Fruit fly (Drosophila melanogaster) whole organism, wandering third instar larva: ENCODE results near the gene rdgB.

Experiments
- Abd-B ChIP-seq: fragments of >200 bp; optimal IDR thresholded peaks from 2 replicates; lab custom pipeline; 2017; ENCODE audit warnings: missing biosample characterization, missing genetic modification characterization
- CG32264 ChIP-seq: fragments of 200-800 bp; sonication (Bioruptor generic); optimal IDR thresholded peaks from 2 replicates; lab custom pipeline; 2016; ENCODE audit warnings: missing biosample characterization, missing genetic modification characterization
- CrebA ChIP-seq: fragments of 200-800 bp; sonication (Bioruptor generic); optimal IDR thresholded peaks from 2 replicates; lab custom pipeline; 2016; ENCODE audit warnings: missing biosample characterization, mild to moderate bottlenecking, missing genetic modification characterization, borderline replicate concordance
- Dfd ChIP-seq: fragments of >200 bp; optimal IDR thresholded peaks from 2 replicates; lab custom pipeline; 2017; ENCODE audit warnings: missing biosample characterization, missing genetic modification characterization
- Dif ChIP-seq: fragments of 200-275, 200-300 bp; sonication (Bioruptor generic); optimal IDR thresholded peaks from 2 replicates; lab custom pipeline; 2018; ENCODE audit warnings: missing biosample characterization, missing genetic modification characterization; ENCODE audit not compliant: partially characterized antibody
- HLH106 ChIP-seq: fragments of 200-800 bp; optimal IDR thresholded peaks from 3 replicates; lab custom pipeline; 2019; ENCODE audit warnings: missing biosample characterization, mild to moderate bottlenecking, missing genetic modification characterization, moderate library complexity
- Hnf4 ChIP-seq: fragments of 200-800 bp; sonication (Bioruptor generic); optimal IDR thresholded peaks from 2 replicates; lab custom pipeline; 2016; ENCODE audit warnings: missing biosample characterization, mild to moderate bottlenecking, missing genetic modification characterization
- Hr78 ChIP-seq: fragments of >200 bp; optimal IDR thresholded peaks from 2 replicates; lab custom pipeline; 2017; ENCODE audit warnings: missing biosample characterization, missing genetic modification characterization
- Hr83 ChIP-seq: fragments of 200-300 bp; sonication (Bioruptor generic); optimal IDR thresholded peaks from 2 replicates; lab custom pipeline; 2016; ENCODE audit warnings: missing biosample characterization, mild to moderate bottlenecking, missing genetic modification characterization, moderate library complexity; ENCODE audit not compliant: poor library complexity, severe bottlenecking
- Jra ChIP-seq: sonication (Bioruptor generic); optimal IDR thresholded peaks from 2 replicates; lab custom pipeline; 2016; ENCODE audit warnings: missing biosample characterization, missing genetic modification characterization
- Mio ChIP-seq: sonication (Bioruptor generic); optimal IDR thresholded peaks from 2 replicates; lab custom pipeline; 2016; ENCODE audit warnings: missing biosample characterization, missing genetic modification characterization
- Myc ChIP-seq: fragments of >200 bp; optimal IDR thresholded peaks from 2 replicates; lab custom pipeline; 2017
- N ChIP-seq: fragments of >200 bp; optimal IDR thresholded peaks from 2 replicates; lab custom pipeline; 2018; ENCODE audit warnings: missing biosample characterization, missing external identifiers, missing genetic modification characterization
- Rel ChIP-seq, 2 experiments: fragments of 200-800 bp; sonication (Bioruptor generic) in 1 of 2; optimal IDR thresholded peaks; 2 replicates in 1 of 2; 3 replicates in 1 of 2; lab custom pipeline; 2016 to 2019; ENCODE audit warnings: mild to moderate bottlenecking in 2 of 2, missing biosample characterization in 2 of 2, missing genetic modification characterization in 2 of 2, moderate library complexity in 1 of 2
- Sp1 ChIP-seq: fragments of 200-800 bp; sonication (Bioruptor generic); optimal IDR thresholded peaks from 3 replicates; lab custom pipeline; 2019; ENCODE audit warnings: missing biosample characterization, mild to moderate bottlenecking, missing genetic modification characterization, moderate library complexity
- Vsx2 ChIP-seq: fragments of 200-300, 225-300 bp; sonication (Bioruptor generic); optimal IDR thresholded peaks from 2 replicates; lab custom pipeline; 2018; ENCODE audit warnings: missing biosample characterization, missing genetic modification characterization; ENCODE audit not compliant: partially characterized antibody
- br ChIP-seq: fragments of 200-800 bp; sonication (Bioruptor generic); optimal IDR thresholded peaks from 2 replicates; lab custom pipeline; 2016; ENCODE audit warnings: missing biosample characterization, missing genetic modification characterization
- brk ChIP-seq: fragments of 200-800 bp; sonication (Bioruptor generic); optimal IDR thresholded peaks from 2 replicates; lab custom pipeline; 2016; ENCODE audit warnings: missing biosample characterization, mild to moderate bottlenecking, missing genetic modification characterization
- dl ChIP-seq, 2 experiments: fragments of 175-275, 200-275 bp in 1 of 2; fragments of 200-275 bp in 1 of 2; sonication (Bioruptor generic); optimal IDR thresholded peaks; lab custom pipeline; 2018; ENCODE audit warnings: mild to moderate bottlenecking in 2 of 2, missing biosample characterization in 2 of 2, missing genetic modification characterization in 2 of 2, moderate library complexity in 2 of 2; ENCODE audit not compliant: partially characterized antibody in 2 of 2, insufficient read depth in 1 of 2
- dmrt93B ChIP-seq: fragments of 200-800 bp; sonication (Bioruptor generic); optimal IDR thresholded peaks from 2 replicates; lab custom pipeline; 2018; ENCODE audit warnings: missing biosample characterization, mild to moderate bottlenecking, missing genetic modification characterization
- dsf ChIP-seq: sonication (Bioruptor generic); optimal IDR thresholded peaks from 2 replicates; lab custom pipeline; 2016; ENCODE audit warnings: missing biosample characterization, missing genetic modification characterization, borderline replicate concordance
- ey ChIP-seq: fragments of 200-800 bp; sonication (Bioruptor generic); optimal IDR thresholded peaks from 2 replicates; lab custom pipeline; 2016; ENCODE audit warnings: missing biosample characterization, missing genetic modification characterization
- foxo ChIP-seq, 2 experiments: fragments of 200-800 bp; sonication (Bioruptor generic); optimal IDR thresholded peaks; 2 replicates in 1 of 2; 3 replicates in 1 of 2; lab custom pipeline; 2016 to 2017; ENCODE audit warnings: missing biosample characterization in 2 of 2, missing genetic modification characterization in 2 of 2
- fru ChIP-seq: fragments of 200-800 bp; sonication (Bioruptor generic); optimal IDR thresholded peaks from 3 replicates; lab custom pipeline; 2016; ENCODE audit warnings: missing biosample characterization, mild to moderate bottlenecking, missing genetic modification characterization
- h ChIP-seq: fragments of 200-800 bp; sonication (Bioruptor generic); optimal IDR thresholded peaks from 3 replicates; lab custom pipeline; 2016; ENCODE audit warnings: missing biosample characterization, mild to moderate bottlenecking, missing genetic modification characterization
- pan ChIP-seq: fragments of >200 bp; optimal IDR thresholded peaks from 2 replicates; lab custom pipeline; 2017
- psq ChIP-seq: fragments of 200-800 bp; sonication (Bioruptor generic); optimal IDR thresholded peaks from 3 replicates; lab custom pipeline; 2017; ENCODE audit warnings: missing biosample characterization, mild to moderate bottlenecking, missing genetic modification characterization, moderate library complexity
- rgr ChIP-seq: fragments of 200-800 bp; sonication (Bioruptor generic); optimal IDR thresholded peaks from 3 replicates; lab custom pipeline; 2016; ENCODE audit warnings: missing biosample characterization, mild to moderate bottlenecking, missing genetic modification characterization
- sage ChIP-seq: fragments of 200-800 bp; sonication (Bioruptor generic); optimal IDR thresholded peaks from 2 replicates; lab custom pipeline; 2016; ENCODE audit warnings: missing biosample characterization, mild to moderate bottlenecking, missing genetic modification characterization
- sv ChIP-seq: fragments of 200-800 bp; sonication (Bioruptor generic); optimal IDR thresholded peaks from 3 replicates; lab custom pipeline; 2016; ENCODE audit warnings: missing biosample characterization, missing genetic modification characterization
- tai ChIP-seq: sonication (Bioruptor generic); optimal IDR thresholded peaks from 2 replicates; lab custom pipeline; 2016; ENCODE audit warnings: missing biosample characterization, missing genetic modification characterization
- usp ChIP-seq: fragments of >200 bp; optimal IDR thresholded peaks from 2 replicates; lab custom pipeline; 2017; ENCODE audit warnings: missing biosample characterization, missing genetic modification characterization
- woc ChIP-seq: sonication (Bioruptor generic); optimal IDR thresholded peaks from 2 replicates; lab custom pipeline; 2016; ENCODE audit warnings: missing biosample characterization, mild to moderate bottlenecking, missing genetic modification characterization

The rdgB gene

DNA sequence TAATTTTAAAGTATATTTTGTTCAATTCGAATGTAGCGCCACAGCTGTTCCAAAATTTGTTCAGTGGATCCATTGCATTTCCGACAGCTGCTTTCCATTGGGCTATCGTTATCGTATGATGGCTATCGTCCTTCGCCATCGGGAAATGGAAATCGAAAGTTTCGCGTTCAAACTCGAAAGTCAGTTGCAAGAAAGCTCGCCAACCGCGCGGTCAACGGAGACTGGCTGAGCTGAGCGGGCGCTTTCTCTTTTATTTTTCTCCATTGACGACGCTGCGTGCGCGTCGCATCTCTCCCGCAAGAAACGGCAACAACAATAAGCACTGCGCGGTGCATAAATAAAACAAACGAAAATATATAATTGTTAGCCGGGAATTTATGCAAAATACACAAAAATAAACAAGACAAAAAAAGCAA is 21.0 kb downstream of the rdgB start, which contains the start of gene inaE:
TSS of gene inaE (plus strand) at position 181 of the 416 bp plus-strand sequence.
- TF ChIP-seq rgr (GFP tag; lab: Kevin White, UChicago) (peak; percentile 9), tai (GFP tag; lab: Kevin White, UChicago) (no peak), br (GFP tag; lab: Kevin White, UChicago) (no peak), CG32264 (no peak), brk (no peak), sv (GFP tag; lab: Kevin White, UChicago) (no peak), pan (lab: Kevin White, UChicago) (no peak), foxo (GFP tag; optimal IDR thresholded peaks at IDR 0.05; lab: Kevin White, UChicago) (peak in 1 of 2 experiments; percentile 14), Mio (GFP tag; lab: Kevin White, UChicago) (no peak), Sp1 (GFP tag; lab: Kevin White, UChicago) (peak; percentile 26), Dif (peak; percentile 41), h (GFP tag; lab: Kevin White, UChicago) (peak; percentile 16), usp (GFP tag; lab: Kevin White, UChicago) (no peak), Hr78 (GFP tag; lab: Kevin White, UChicago) (peak; percentile 60), dsf (no peak), N (peak; percentile 96), Myc (lab: Kevin White, UChicago) (no peak), Hr83 (GFP tag; lab: Kevin White, UChicago) (no peak), Dfd (GFP tag; lab: Kevin White, UChicago) (no peak), HLH106 (tag; lab: Kevin White, UChicago) (no peak), psq (GFP tag; lab: Kevin White, UChicago) (no peak), sage (GFP tag; lab: Kevin White, UChicago) (no peak), ey (GFP tag; lab: Kevin White, UChicago) (no peak), Abd-B (peak; percentile 61), fru (GFP tag; lab: Kevin White, UChicago) (no peak), CrebA (no peak), Vsx2 (peak; percentile 9), dl (GFP tag; optimal IDR thresholded peaks at IDR 0.05; lab: Kevin White, UChicago; ENCODE audit: insufficient read depth in 1 of 2, partially characterized antibody in 2 of 2) (peak in 1 of 2 experiments; percentile 6), Rel (GFP tag; optimal IDR thresholded peaks at IDR 0.05; lab: Kevin White, UChicago) (no peak), Rel (tag; optimal IDR thresholded peaks at IDR 0.05; lab: Kevin White, UChicago) (peak; percentile 18), Hnf4 (GFP tag; lab: Kevin White, UChicago) (no peak)

DNA sequence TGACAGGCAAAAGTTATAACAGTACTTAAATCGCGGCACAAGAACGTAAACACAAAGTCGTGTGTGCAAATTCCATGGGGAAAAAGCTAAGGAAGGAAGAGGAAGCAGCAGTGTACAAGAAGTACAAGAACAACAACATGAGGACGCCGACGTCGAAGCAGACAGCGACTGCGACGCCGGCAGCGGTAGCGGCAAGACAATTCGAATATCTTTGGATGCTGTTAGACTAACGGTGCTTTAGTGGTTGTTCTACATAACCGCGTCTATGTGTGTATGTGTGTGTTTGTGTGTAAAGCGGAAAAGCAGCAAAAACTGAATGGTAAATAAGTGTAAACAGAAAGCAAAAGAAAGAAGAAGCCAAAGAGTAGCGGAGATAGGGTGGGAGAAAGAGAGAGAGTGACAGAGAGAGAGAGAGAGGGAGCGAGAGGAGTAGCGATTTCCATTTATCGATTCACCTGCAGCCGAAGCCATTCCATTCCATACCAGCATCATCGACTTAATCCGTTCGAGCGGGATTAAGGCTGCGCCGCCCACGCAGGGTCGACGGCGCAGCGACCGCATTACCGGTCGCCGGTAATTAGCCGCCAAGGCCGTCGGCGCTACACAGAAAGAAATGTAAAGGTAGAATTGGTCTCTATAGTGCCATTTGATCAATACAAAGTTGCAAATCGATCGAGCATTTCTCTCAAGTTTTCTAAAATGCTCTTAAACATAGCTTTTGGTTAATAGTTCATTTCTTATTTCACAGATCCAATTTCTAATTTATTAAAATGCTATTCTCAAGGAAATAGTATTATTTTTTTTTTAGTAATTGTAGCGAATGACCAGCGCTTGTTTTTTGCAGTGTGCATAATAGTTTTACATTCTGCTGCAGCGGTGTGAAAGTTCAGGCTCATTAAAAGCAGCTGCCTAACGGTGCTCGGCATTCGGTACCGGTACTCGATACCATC is 21.7 kb downstream of the rdgB start:
- no peak for TF ChIP-seq Mio (GFP tag; lab: Kevin White, UChicago)
- no peak for TF ChIP-seq CrebA
- TF ChIP-seq psq (GFP tag; lab: Kevin White, UChicago) = peak; percentile 68
- peak; percentile 14 for TF ChIP-seq h (GFP tag; lab: Kevin White, UChicago)
- TF ChIP-seq fru (GFP tag; lab: Kevin White, UChicago) = peak; percentile 36
- TF ChIP-seq usp (GFP tag; lab: Kevin White, UChicago) = no peak
- TF ChIP-seq foxo (GFP tag; optimal IDR thresholded peaks at IDR 0.05; lab: Kevin White, UChicago) = peak in 1 of 2 experiments; percentile 38
- no peak for TF ChIP-seq Hnf4 (GFP tag; lab: Kevin White, UChicago)
- no peak for TF ChIP-seq Jra (GFP tag; lab: Kevin White, UChicago)
- TF ChIP-seq ey (GFP tag; lab: Kevin White, UChicago) = peak; percentile 4
- no peak for TF ChIP-seq Hr83 (GFP tag; lab: Kevin White, UChicago)

DNA sequence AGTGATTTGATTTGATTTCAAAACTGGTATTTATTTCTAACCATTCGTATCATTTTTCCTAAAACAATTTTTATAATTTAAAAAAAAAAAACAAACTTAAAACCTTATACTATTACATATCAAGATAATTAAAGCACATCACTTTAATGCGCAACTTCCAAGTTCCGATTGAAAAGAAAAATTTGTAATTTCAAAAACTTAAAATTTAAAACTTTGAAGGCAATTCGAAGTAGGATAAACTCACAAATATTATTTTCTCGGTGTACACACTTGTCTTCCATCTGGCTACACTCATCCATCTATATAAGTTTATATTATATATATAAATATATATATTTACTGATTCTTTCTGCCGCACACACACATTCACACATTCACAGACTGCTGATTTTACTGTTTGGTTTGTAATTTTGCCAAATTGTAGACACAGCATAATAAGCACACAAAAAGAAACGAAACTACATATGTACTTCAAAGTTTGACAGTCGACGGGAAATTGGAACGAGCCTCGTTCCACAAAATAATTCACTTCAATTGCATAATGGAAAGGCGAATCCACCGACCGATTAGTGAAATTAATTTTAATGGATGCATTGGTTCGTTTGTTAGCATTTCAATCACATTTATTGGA is 23.6 kb downstream of the rdgB start:
- TF ChIP-seq psq (GFP tag; lab: Kevin White, UChicago) = no peak
- no peak for TF ChIP-seq Vsx2
- no peak for TF ChIP-seq ey (GFP tag; lab: Kevin White, UChicago)
- TF ChIP-seq fru (GFP tag; lab: Kevin White, UChicago) = no peak
- no peak for TF ChIP-seq dmrt93B (GFP tag; lab: Kevin White, UChicago)
- TF ChIP-seq woc (GFP tag; lab: Kevin White, UChicago) = no peak
- TF ChIP-seq Mio (GFP tag; lab: Kevin White, UChicago) = no peak
- no peak for TF ChIP-seq N
- TF ChIP-seq Dfd (GFP tag; lab: Kevin White, UChicago) = no peak
- TF ChIP-seq sage (GFP tag; lab: Kevin White, UChicago) = no peak
- no peak for TF ChIP-seq pan (lab: Kevin White, UChicago)
- no peak for TF ChIP-seq Myc (lab: Kevin White, UChicago)
- no peak for TF ChIP-seq rgr (GFP tag; lab: Kevin White, UChicago)
- no peak for TF ChIP-seq usp (GFP tag; lab: Kevin White, UChicago)
- no peak for TF ChIP-seq dsf
